Fruit fly (Drosophila melanogaster) whole organism, adult: ENCODE measurements around the gene CG31265.

ENCODE experiments used
- CG12768 ChIP-seq: fragments of 200-800 bp; sonication (Bioruptor generic); optimal IDR thresholded peaks from 2 replicates; lab custom pipeline; 2017; ENCODE audit warnings: missing biosample characterization, missing genetic modification characterization, mild to moderate bottlenecking, moderate library complexity, missing genetic modification reagents
- CG14711 ChIP-seq: fragments of 200-800 bp; sonication (Bioruptor generic); optimal IDR thresholded peaks from 2 replicates; lab custom pipeline; 2018; ENCODE audit warnings: missing biosample characterization, mild to moderate bottlenecking, missing genetic modification characterization, moderate library complexity
- CG5204 ChIP-seq: fragments of 200-800 bp; sonication (Bioruptor generic); optimal IDR thresholded peaks from 2 replicates; lab custom pipeline; 2016; ENCODE audit warnings: missing biosample characterization, missing genetic modification characterization
- Crg-1 ChIP-seq: fragments of 200-800 bp; sonication (Bioruptor generic); optimal IDR thresholded peaks from 2 replicates; lab custom pipeline; 2016; ENCODE audit warnings: missing biosample characterization, missing genetic modification characterization
- kay ChIP-seq: fragments of 200-800 bp; sonication (Bioruptor generic); peaks from one replicate; lab custom pipeline; 2016; ENCODE audit warnings: missing biosample characterization, missing genetic modification characterization, borderline replicate concordance
- tj ChIP-seq: fragments of 200-800 bp; sonication (Bioruptor generic); optimal IDR thresholded peaks from 3 replicates; lab custom pipeline; 2017; ENCODE audit warnings: missing biosample characterization, mild to moderate bottlenecking, missing genetic modification characterization, moderate library complexity
- toe ChIP-seq: fragments of 200-800 bp; sonication (Bioruptor generic); optimal IDR thresholded peaks from 2 replicates; lab custom pipeline; 2016; ENCODE audit warnings: missing biosample characterization, missing genetic modification characterization

DNA sequence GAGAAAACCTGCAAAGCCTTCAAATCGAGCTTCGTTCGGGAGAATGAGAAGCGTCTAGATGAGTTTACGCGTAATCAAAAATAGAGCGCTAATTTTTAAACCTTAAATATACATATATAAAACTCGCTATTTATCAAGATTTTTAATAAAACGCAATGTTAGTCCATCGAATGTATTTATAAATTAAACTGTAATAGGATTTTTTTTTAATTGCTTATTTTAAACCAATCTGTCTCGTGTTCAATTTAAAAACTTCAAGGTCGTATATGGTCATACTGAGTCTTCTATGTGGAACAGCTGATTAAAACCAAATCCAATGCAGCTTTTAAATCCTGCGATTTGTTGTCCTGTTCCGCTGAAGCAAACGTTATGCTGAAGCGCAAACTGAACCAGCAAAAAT, 22.3 kb downstream of the CG31265 start, which contains the start of gene Smug:
- TF ChIP-seq Crg-1 (GFP tag; lab: Kevin White, UChicago) (no peak), kay (no peak), CG14711 (tag; lab: Kevin White, UChicago) (no peak), CG12768 (no peak), CG5204 (GFP tag; lab: Kevin White, UChicago) (no peak), toe (GFP tag; lab: Kevin White, UChicago) (no peak), tj (GFP tag; lab: Kevin White, UChicago) (no peak)
